Worm (Caenorhabditis elegans) whole organism, L1 larva: ENCODE data around the gene C49H3.4.

ENCODE experiments used
- lin-13 ChIP-seq: fragments of 150-350 bp; optimal IDR thresholded peaks from 2 replicates; lab custom pipeline; 2014; ENCODE audit warnings: missing biosample characterization, missing genetic modification reagents, missing genetic modification characterization
- lin-15B ChIP-seq: fragments of 150-350 bp; sonication (generic microtip); optimal IDR thresholded peaks from 3 replicates; lab custom pipeline; 2014; ENCODE audit warnings: missing biosample characterization, missing genetic modification characterization
- lin-35 ChIP-seq, 2 experiments: fragments of 150-350 bp; optimal IDR thresholded peaks; 2 replicates each; lab custom pipeline; 2014; ENCODE audit warnings: missing biosample characterization in 2 of 2, missing genetic modification characterization in 2 of 2, missing genetic modification reagents in 2 of 2
- mdl-1 ChIP-seq, 2 experiments: fragments of 150-350 bp; optimal IDR thresholded peaks; 2 replicates each; lab custom pipeline; 2014 to 2017; ENCODE audit warnings: missing biosample characterization in 2 of 2, missing genetic modification characterization in 2 of 2, inconsistent platforms in 1 of 2
- nhr-11 ChIP-seq: fragments of 150-350 bp; optimal IDR thresholded peaks from 2 replicates; lab custom pipeline; 2014; ENCODE audit warnings: missing biosample characterization, missing genetic modification characterization
- skn-1 ChIP-seq: fragments of 150-350 bp; optimal IDR thresholded peaks from 2 replicates; lab custom pipeline; 2014; ENCODE audit warnings: missing biosample characterization, missing genetic modification characterization
- sox-4 ChIP-seq: sonication (generic microtip); optimal IDR thresholded peaks from 2 replicates; lab custom pipeline; 2016; ENCODE audit warnings: missing genetic modification characterization, missing compliant biosample characterization
- unc-62 ChIP-seq: fragments of 150-350 bp; optimal IDR thresholded peaks from 2 replicates; lab custom pipeline; 2014; ENCODE audit warnings: missing biosample characterization, missing genetic modification reagents, missing genetic modification characterization
- vab-15 ChIP-seq: sonication (generic microtip); optimal IDR thresholded peaks from 2 replicates; lab custom pipeline; 2017; ENCODE audit warnings: missing genotype, mild to moderate bottlenecking, missing genetic modification characterization, missing compliant biosample characterization

DNA sequence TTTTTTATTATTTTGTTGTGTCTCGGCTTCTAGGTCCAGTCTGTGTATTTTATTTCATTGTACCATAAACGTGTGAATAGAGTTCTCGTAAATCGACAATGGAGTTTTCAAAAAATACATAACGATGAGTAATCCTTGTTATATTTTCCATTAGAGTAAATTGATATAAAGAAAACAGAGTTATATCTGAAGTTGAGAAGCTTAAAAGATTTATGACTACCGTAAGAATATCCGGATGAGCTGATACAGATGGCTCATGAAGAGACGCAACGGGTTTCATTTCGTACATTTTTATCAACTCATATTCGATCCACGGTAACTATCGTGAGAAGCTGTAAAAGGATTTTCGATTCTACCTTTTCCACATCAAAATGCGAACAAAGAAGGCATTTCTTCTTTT, 12.8 kb downstream of the C49H3.4 start, which contains the start of gene gcy-8:
- TF ChIP-seq skn-1 (tag; lab: Kevin White, UChicago) (no peak), mdl-1 (tag; optimal IDR thresholded peaks at IDR 0.05; lab: Kevin White, UChicago) (no peak), sox-4 (tag; lab: Kevin White, UChicago) (no peak), nhr-11 (tag; lab: Kevin White, UChicago) (no peak), lin-35 (GFP tag; optimal IDR thresholded peaks at IDR 0.05; lab: Kevin White, UChicago) (no peak), lin-15B (tag; lab: Kevin White, UChicago) (no peak), vab-15 (tag; lab: Kevin White, UChicago) (no peak), unc-62 (no peak), lin-13 (GFP tag; lab: Kevin White, UChicago) (no peak)
